Fruit fly (Drosophila melanogaster): ENCODE results near the gene nmd.
A peak's percentile ranks its signal among the peaks of the same experiment; 100 is the strongest.

nmd gene

dm6 chr2L:10331066-10331847, 27.5 kb upstream of the nmd start, which contains the start of the genes Schip1 and Cox10 (continued):
- TF ChIP-seq stwl (tag; optimal IDR thresholded peaks at IDR 0.05), result peak; percentile 21
- no peak for TF ChIP-seq Chrac-16 (GFP tag; optimal IDR thresholded peaks at IDR 0.05)
- no peak for TF ChIP-seq CG5245 (GFP tag; optimal IDR thresholded peaks at IDR 0.05)
- TF ChIP-seq CG16815 (GFP tag; optimal IDR thresholded peaks at IDR 0.05), result no peak
- peak; percentile 59 for TF ChIP-seq sens (GFP tag)
- TF ChIP-seq HLH3B (GFP tag; IDR thresholded peaks at IDR 0.05), result no peak
- TF ChIP-seq tgo (GFP tag; IDR thresholded peaks at IDR 0.05), result no peak
- no peak for TF ChIP-seq odd (GFP tag; optimal IDR thresholded peaks at IDR 0.05)
- peak; percentile 40 for TF ChIP-seq CG13424 (tag; optimal IDR thresholded peaks at IDR 0.05)
- TF ChIP-seq ATbp (GFP tag; optimal IDR thresholded peaks at IDR 0.05), result no peak
- TF ChIP-seq sima (GFP tag; optimal IDR thresholded peaks at IDR 0.05), result no peak
- peak; percentile 87 for TF ChIP-seq ewg (GFP tag; optimal IDR thresholded peaks at IDR 0.05)
- peak; percentile 27 for TF ChIP-seq CG8388 (GFP tag; optimal IDR thresholded peaks at IDR 0.05)
- TF ChIP-seq CG13775 (GFP tag; optimal IDR thresholded peaks at IDR 0.05), result no peak
- no peak for TF ChIP-seq pfk (GFP tag; optimal IDR thresholded peaks at IDR 0.05)
- no peak for TF ChIP-seq CG8765 (GFP tag; IDR thresholded peaks at IDR 0.05)
- no peak for TF ChIP-seq CG7786 (GFP tag; optimal IDR thresholded peaks at IDR 0.05)
- TF ChIP-seq zfh2 (GFP tag; optimal IDR thresholded peaks at IDR 0.05), result no peak
- TF ChIP-seq sna (GFP tag; IDR thresholded peaks at IDR 0.05; ENCODE audit: partially characterized antibody), result no peak
- no peak for TF ChIP-seq dmrt11E (tag; optimal IDR thresholded peaks at IDR 0.05)
- peak; percentile 40 for TF ChIP-seq CG2712 (tag; optimal IDR thresholded peaks at IDR 0.05)
- no peak for TF ChIP-seq danr (GFP tag; IDR thresholded peaks at IDR 0.05)
- TF ChIP-seq CG9727 (GFP tag; optimal IDR thresholded peaks at IDR 0.05), result no peak
- no peak for TF ChIP-seq CG5953 (GFP tag; IDR thresholded peaks at IDR 0.05)
- no peak for TF ChIP-seq Taf1 (GFP tag; IDR thresholded peaks at IDR 0.05)
- no peak for TF ChIP-seq Atf6 (GFP tag; IDR thresholded peaks at IDR 0.05)
- no peak for TF ChIP-seq Fer1 (GFP tag; optimal IDR thresholded peaks at IDR 0.05)
- no peak for TF ChIP-seq Neu2 (GFP tag; optimal IDR thresholded peaks at IDR 0.05; ENCODE audit: borderline replicate concordance)
- TF ChIP-seq CG34224 (GFP tag; IDR thresholded peaks at IDR 0.05; ENCODE audit: partially characterized antibody), result no peak
- TF ChIP-seq CG9437 (GFP tag; optimal IDR thresholded peaks at IDR 0.05), result no peak
- TF ChIP-seq CG2129 (GFP tag; IDR thresholded peaks at IDR 0.05; ENCODE audit: partially characterized antibody), result no peak
- no peak for TF ChIP-seq fd64A (GFP tag; optimal IDR thresholded peaks at IDR 0.05)
- TF ChIP-seq vfl (GFP tag; optimal IDR thresholded peaks at IDR 0.05), result no peak
- no peak for TF ChIP-seq Sin3A (optimal IDR thresholded peaks at IDR 0.05)
- no peak for TF ChIP-seq CG6254 (GFP tag; optimal IDR thresholded peaks at IDR 0.05)
- TF ChIP-seq pum (GFP tag; optimal IDR thresholded peaks at IDR 0.05), result no peak
- TF ChIP-seq CG17912 (GFP tag; optimal IDR thresholded peaks at IDR 0.05), result no peak
- no peak for TF ChIP-seq CG33557 (GFP tag; optimal IDR thresholded peaks at IDR 0.05)
- TF ChIP-seq CG10209 (GFP tag; optimal IDR thresholded peaks at IDR 0.05), result no peak
- no peak for TF ChIP-seq Elba2 (GFP tag; optimal IDR thresholded peaks at IDR 0.05)
- no peak for TF ChIP-seq Fer3 (tag; optimal IDR thresholded peaks at IDR 0.05)
- peak; percentile 19 for TF ChIP-seq HmgZ (tag; optimal IDR thresholded peaks at IDR 0.05)
- TF ChIP-seq BtbVII (GFP tag; optimal IDR thresholded peaks at IDR 0.05), result no peak
- TF ChIP-seq inv (GFP tag; IDR thresholded peaks at IDR 0.05; ENCODE audit: partially characterized antibody), result no peak
- TF ChIP-seq Vsx1 (GFP tag; optimal IDR thresholded peaks at IDR 0.05), result no peak
- TF ChIP-seq CG2116 (GFP tag; optimal IDR thresholded peaks at IDR 0.05), result no peak
- no peak for TF ChIP-seq CG12236 (GFP tag; optimal IDR thresholded peaks at IDR 0.05)
- no peak for TF ChIP-seq Dek (tag; optimal IDR thresholded peaks at IDR 0.05)
- TF ChIP-seq CG4707 (GFP tag; optimal IDR thresholded peaks at IDR 0.05), result no peak
